Worm (Caenorhabditis elegans): ENCODE measurements around the gene C55A6.12.

ce11 chrV:11546795-11547194 is 43.9 kb upstream of the C55A6.12 start, which contains the start of gene F38B7.11:
- TF ChIP-seq pha-4 (tag; optimal IDR thresholded peaks at IDR 0.05): no peak
- no peak for TF ChIP-seq elt-1 (tag; optimal IDR thresholded peaks at IDR 0.05; ENCODE audit: borderline replicate concordance, insufficient read depth)
- TF ChIP-seq ztf-11 (tag; optimal IDR thresholded peaks at IDR 0.05): no peak
- no peak for TF ChIP-seq zip-8 (tag; optimal IDR thresholded peaks at IDR 0.05)
- no peak for TF ChIP-seq ceh-83 (GFP tag; optimal IDR thresholded peaks at IDR 0.05)
- no peak for TF ChIP-seq mep-1 (tag; optimal IDR thresholded peaks at IDR 0.05)
- TF ChIP-seq ceh-43 (GFP tag; optimal IDR thresholded peaks at IDR 0.05): no peak
- no peak for TF ChIP-seq lsy-2 (tag; optimal IDR thresholded peaks at IDR 0.05)
- no peak for TF ChIP-seq lin-13 (tag; optimal IDR thresholded peaks at IDR 0.05)
- no peak for TF ChIP-seq blmp-1 (tag; optimal IDR thresholded peaks at IDR 0.05)
- no peak for TF ChIP-seq snpc-4 (tag; optimal IDR thresholded peaks at IDR 0.05)
- no peak for TF ChIP-seq nhr-76 (tag; optimal IDR thresholded peaks at IDR 0.05)
- TF ChIP-seq nhr-28 (tag; optimal IDR thresholded peaks at IDR 0.05): no peak
- no peak for TF ChIP-seq flh-1 (GFP tag; optimal IDR thresholded peaks at IDR 0.05)

All from whole organism, mixed stage, embryonic.